Fruit fly (Drosophila melanogaster): ENCODE data around the gene dls.

- TF ChIP-seq Hr38 (GFP tag; optimal IDR thresholded peaks at IDR 0.05) (no peak), CG4318 (GFP tag; optimal IDR thresholded peaks at IDR 0.05) (no peak), dac (GFP tag; optimal IDR thresholded peaks at IDR 0.05) (no peak), acj6 (GFP tag; optimal IDR thresholded peaks at IDR 0.05) (no peak), Eip93F (GFP tag; optimal IDR thresholded peaks at IDR 0.05) (no peak), Ets96B (tag; optimal IDR thresholded peaks at IDR 0.05) (no peak), Eip75B (GFP tag; optimal IDR thresholded peaks at IDR 0.05) (peak; percentile 14), Sox14 (GFP tag; optimal IDR thresholded peaks at IDR 0.05) (no peak), CG8119 (GFP tag; IDR thresholded peaks at IDR 0.05) (no peak), dsx (GFP tag; optimal IDR thresholded peaks at IDR 0.05; ENCODE audit: poor library complexity, severe bottlenecking) (peak; percentile 83), CG6854 (GFP tag; optimal IDR thresholded peaks at IDR 0.05) (peak; percentile 35), net (GFP tag; optimal IDR thresholded peaks at IDR 0.05) (peak; percentile 23), CG6808 (GFP tag; optimal IDR thresholded peaks at IDR 0.05) (no peak)
Observed at dm6 chr3L:16196588-16197183, 4.4 kb upstream of the dls start.
